Fruit fly (Drosophila melanogaster) whole organism, embryonic: Measurements from ENCODE around the gene CG10132.

Experiments
- CG11398 ChIP-seq: fragments of 200-800 bp; sonication (Bioruptor generic); optimal IDR thresholded peaks from 2 replicates; lab custom pipeline; 2016; ENCODE audit warnings: missing biosample characterization, missing genetic modification characterization
- CG12104 ChIP-seq: fragments of 200-800 bp; sonication (Bioruptor generic); optimal IDR thresholded peaks from 3 replicates; lab custom pipeline; 2016; ENCODE audit warnings: missing biosample characterization, missing genetic modification characterization
- CG12155 ChIP-seq: fragments of 200-800 bp; sonication (Bioruptor generic); optimal IDR thresholded peaks from 3 replicates; lab custom pipeline; 2016; ENCODE audit warnings: missing biosample characterization, missing genetic modification characterization
- CG15696 ChIP-seq: fragments of 200-800 bp; sonication (Bioruptor generic); optimal IDR thresholded peaks from 2 replicates; lab custom pipeline; 2019; ENCODE audit warnings: missing biosample characterization, mild to moderate bottlenecking, missing genetic modification characterization, moderate library complexity
- CG17802 ChIP-seq: fragments of 200-800 bp; sonication (Bioruptor generic); optimal IDR thresholded peaks from 2 replicates; lab custom pipeline; 2018; ENCODE audit warnings: missing biosample characterization, mild to moderate bottlenecking, missing genetic modification characterization, moderate library complexity
- CG17829 ChIP-seq: fragments of 200-800 bp; optimal IDR thresholded peaks from 2 replicates; lab custom pipeline; 2019; ENCODE audit warnings: missing biosample characterization, mild to moderate bottlenecking, missing genetic modification characterization, moderate library complexity
- CG2199 ChIP-seq: fragments of 200-800 bp; sonication (Bioruptor generic); IDR thresholded peaks from 3 replicates; pipeline ENCODE4 v1.3.6; 2022; ENCODE audit warnings: missing biosample characterization, missing genetic modification characterization
- CG2678 ChIP-seq: fragments of 200-800 bp; sonication (Bioruptor generic); optimal IDR thresholded peaks from 3 replicates; lab custom pipeline; 2019; ENCODE audit warnings: missing biosample characterization, mild to moderate bottlenecking, missing genetic modification characterization, moderate library complexity
- CG30431 ChIP-seq: fragments of 200-800 bp; sonication (Bioruptor generic); optimal IDR thresholded peaks from 2 replicates; lab custom pipeline; 2017; ENCODE audit warnings: missing biosample characterization, missing genetic modification characterization
- CG3407 ChIP-seq: fragments of 200-800 bp; sonication (Bioruptor generic); optimal IDR thresholded peaks from 2 replicates; lab custom pipeline; 2018; ENCODE audit warnings: missing biosample characterization, mild to moderate bottlenecking, missing genetic modification characterization
- CG34376 ChIP-seq: fragments of 200-800 bp; sonication (Bioruptor generic); optimal IDR thresholded peaks from 2 replicates; lab custom pipeline; 2018; ENCODE audit warnings: missing biosample characterization, mild to moderate bottlenecking, missing genetic modification characterization
- CG34422 ChIP-seq: fragments of 200-800 bp; sonication (Bioruptor generic); IDR thresholded peaks from 3 replicates; pipeline ENCODE4 v1.3.6; 2022; ENCODE audit warnings: missing biosample characterization, missing genetic modification characterization
- CG3995 ChIP-seq: fragments of 200-800 bp; sonication (Bioruptor generic); optimal IDR thresholded peaks from 3 replicates; lab custom pipeline; 2016; ENCODE audit warnings: missing biosample characterization, missing genetic modification characterization
- CG4820 ChIP-seq: fragments of 200-800 bp; sonication (Bioruptor generic); optimal IDR thresholded peaks from 3 replicates; lab custom pipeline; 2016; ENCODE audit warnings: missing biosample characterization, missing genetic modification characterization
- CG6254 ChIP-seq: fragments of 200-800 bp; sonication (Bioruptor generic); optimal IDR thresholded peaks from 3 replicates; lab custom pipeline; 2017; ENCODE audit warnings: mild to moderate bottlenecking, missing biosample characterization, missing genetic modification reagents, missing genetic modification characterization
- CG6854 ChIP-seq: fragments of 200-800 bp; sonication (Bioruptor generic); optimal IDR thresholded peaks from 3 replicates; lab custom pipeline; 2017; ENCODE audit warnings: missing biosample characterization, mild to moderate bottlenecking, missing genetic modification characterization
- CG8089 ChIP-seq: fragments of 200-800 bp; sonication (Bioruptor generic); optimal IDR thresholded peaks from 3 replicates; lab custom pipeline; 2016; ENCODE audit warnings: missing biosample characterization, missing genetic modification characterization
- CG9727 ChIP-seq: fragments of 200-800 bp; sonication (Bioruptor generic); optimal IDR thresholded peaks from 3 replicates; lab custom pipeline; 2017; ENCODE audit warnings: missing biosample characterization, mild to moderate bottlenecking, missing genetic modification characterization
- D19B ChIP-seq: fragments of 200-800 bp; sonication (Bioruptor generic); optimal IDR thresholded peaks from 2 replicates; lab custom pipeline; 2017; ENCODE audit warnings: missing biosample characterization, mild to moderate bottlenecking, missing genetic modification characterization
- Gug ChIP-seq: fragments of 200-800 bp; sonication (Bioruptor generic); IDR thresholded peaks from 4 replicates; pipeline ENCODE4 v1.3.6; 2022; ENCODE audit warnings: missing biosample characterization, missing genetic modification characterization
- H2.0 ChIP-seq: fragments of 200-800 bp; sonication (Bioruptor generic); IDR thresholded peaks from 2 replicates; pipeline ENCODE4 v1.3.6; 2022; ENCODE audit warnings: missing biosample characterization, missing genetic modification characterization
- HmgD ChIP-seq: fragments of 200-800 bp; sonication (Bioruptor generic); optimal IDR thresholded peaks from 3 replicates; lab custom pipeline; 2016; ENCODE audit warnings: missing biosample characterization, missing genetic modification characterization
- HmgZ ChIP-seq: fragments of 200-800 bp; sonication (Bioruptor generic); optimal IDR thresholded peaks from 2 replicates; lab custom pipeline; 2018; ENCODE audit warnings: missing biosample characterization, mild to moderate bottlenecking, missing genetic modification characterization
- NFAT ChIP-seq: fragments of 200-800 bp; sonication (Bioruptor generic); IDR thresholded peaks from 2 replicates; pipeline ENCODE4 v1.3.6; 2022; ENCODE audit warnings: missing biosample characterization, missing genetic modification characterization
- Trl ChIP-seq, 3 experiments: fragments of >200 bp in 2 of 3; fragments of 200-800 bp in 1 of 3; sonication (Bioruptor generic) in 1 of 3; optimal IDR thresholded peaks; 2 replicates in 1 of 3; 3 replicates in 2 of 3; lab custom pipeline; 2016 to 2017; ENCODE audit warnings: missing biosample characterization in 1 of 3, missing genetic modification characterization in 1 of 3
- YL-1 ChIP-seq: fragments of 200-800 bp; sonication (Bioruptor generic); optimal IDR thresholded peaks from 3 replicates; lab custom pipeline; 2017; ENCODE audit warnings: missing biosample characterization, mild to moderate bottlenecking, missing genetic modification characterization
- ab ChIP-seq: fragments of 200-800 bp; sonication (Bioruptor generic); optimal IDR thresholded peaks from 2 replicates; lab custom pipeline; 2016; ENCODE audit warnings: missing biosample characterization, missing genetic modification characterization
- ap ChIP-seq: fragments of 200-800 bp; sonication (Bioruptor generic); IDR thresholded peaks from 2 replicates; pipeline ENCODE4 v1.3.6; 2022; ENCODE audit warnings: missing biosample characterization, missing genetic modification characterization
- bbx ChIP-seq: fragments of 200-800 bp; sonication (Bioruptor generic); IDR thresholded peaks from 2 replicates; pipeline ENCODE4 v1.3.6; 2022; ENCODE audit warnings: missing biosample characterization, missing genetic modification characterization; ENCODE audit not compliant: partially characterized antibody
- chif ChIP-seq, 2 experiments: fragments of 200-800 bp; sonication (Bioruptor generic); optimal IDR thresholded peaks; 3 replicates each; lab custom pipeline; 2016; ENCODE audit warnings: missing biosample characterization in 2 of 2, missing genetic modification characterization in 2 of 2
- ci ChIP-seq: fragments of 200-800 bp; sonication (Bioruptor generic); IDR thresholded peaks from 3 replicates; pipeline ENCODE4 v1.3.6; 2022; ENCODE audit warnings: missing biosample characterization, missing genetic modification characterization
- corto ChIP-seq: fragments of 200-800 bp; sonication (Bioruptor generic); optimal IDR thresholded peaks from 2 replicates; lab custom pipeline; 2016; ENCODE audit warnings: missing biosample characterization, mild to moderate bottlenecking, missing genetic modification characterization, moderate library complexity
- dysf ChIP-seq: fragments of 200-800 bp; sonication (Bioruptor generic); IDR thresholded peaks from 3 replicates; pipeline ENCODE4 v1.3.6; 2022; ENCODE audit warnings: missing biosample characterization, missing genetic modification characterization
- ewg ChIP-seq: fragments of 200-800 bp; sonication (Bioruptor generic); optimal IDR thresholded peaks from 3 replicates; lab custom pipeline; 2017; ENCODE audit warnings: mild to moderate bottlenecking, missing biosample characterization, missing genetic modification reagents, missing genetic modification characterization
- fd102C ChIP-seq: fragments of 200-800 bp; sonication (Bioruptor generic); optimal IDR thresholded peaks from 2 replicates; lab custom pipeline; 2018; ENCODE audit warnings: missing biosample characterization, mild to moderate bottlenecking, missing genetic modification characterization, moderate library complexity
- fd96Cb ChIP-seq: fragments of 200-800 bp; sonication (Bioruptor generic); optimal IDR thresholded peaks from 2 replicates; lab custom pipeline; 2018; ENCODE audit warnings: missing biosample characterization, mild to moderate bottlenecking, missing genetic modification characterization, moderate library complexity
- ftz-f1 ChIP-seq: fragments of 200-800 bp; sonication (Bioruptor generic); optimal IDR thresholded peaks from 2 replicates; lab custom pipeline; 2016; ENCODE audit warnings: missing biosample characterization, missing genetic modification characterization
- gsb ChIP-seq: fragments of 200-800 bp; sonication (Bioruptor generic); IDR thresholded peaks from 2 replicates; pipeline ENCODE4 v1.3.6; 2022; ENCODE audit warnings: missing biosample characterization, missing genetic modification characterization
- ind ChIP-seq: fragments of 200-800 bp; sonication (Bioruptor generic); optimal IDR thresholded peaks from 3 replicates; lab custom pipeline; 2016; ENCODE audit warnings: missing biosample characterization, missing genetic modification characterization
- nom ChIP-seq: fragments of 200-800 bp; sonication (Bioruptor generic); optimal IDR thresholded peaks from 2 replicates; lab custom pipeline; 2017; ENCODE audit warnings: missing biosample characterization, missing genetic modification characterization, mild to moderate bottlenecking, moderate library complexity, missing genetic modification reagents
- pan ChIP-seq, 4 experiments: fragments of >200 bp in 3 of 4; fragments of 200-800 bp in 1 of 4; sonication (Bioruptor generic) in 1 of 4; optimal IDR thresholded peaks in 3 of 4; IDR thresholded peaks in 1 of 4; 2 replicates each; pipeline versions ENCODE4 v1.3.6 to Lab custom; 2017 to 2022; ENCODE audit warnings: missing biosample characterization in 2 of 4, missing genetic modification characterization in 2 of 4, mixed read lengths in 1 of 4
- phol ChIP-seq: fragments of 200-800 bp; sonication (Bioruptor generic); optimal IDR thresholded peaks from 3 replicates; lab custom pipeline; 2018; ENCODE audit warnings: missing biosample characterization, mild to moderate bottlenecking, missing genetic modification characterization, moderate library complexity
- prd ChIP-seq, 3 experiments: fragments of >200 bp in 2 of 3; fragments of 200-800 bp in 1 of 3; sonication (Bioruptor generic) in 1 of 3; optimal IDR thresholded peaks in 2 of 3; IDR thresholded peaks in 1 of 3; 2 replicates in 2 of 3; 3 replicates in 1 of 3; pipeline versions ENCODE4 v1.3.6 to Lab custom; 2017 to 2022; ENCODE audit warnings: missing biosample characterization in 1 of 3, missing genetic modification characterization in 1 of 3
- ranshi ChIP-seq: fragments of 200-800 bp; sonication (Bioruptor generic); IDR thresholded peaks from 2 replicates; pipeline ENCODE4 v1.3.6; 2022; ENCODE audit warnings: missing biosample characterization, missing genetic modification characterization
- rib ChIP-seq: fragments of 200-800 bp; sonication (Bioruptor generic); IDR thresholded peaks from 2 replicates; pipeline ENCODE4 v1.3.6; 2022; ENCODE audit warnings: missing biosample characterization, missing genetic modification characterization
- run ChIP-seq: fragments of 200-800 bp; sonication (Bioruptor generic); optimal IDR thresholded peaks from 3 replicates; lab custom pipeline; 2018; ENCODE audit warnings: missing biosample characterization, mild to moderate bottlenecking, missing genetic modification characterization
- shn ChIP-seq: fragments of 200-800 bp; sonication (Bioruptor generic); optimal IDR thresholded peaks from 3 replicates; lab custom pipeline; 2016; ENCODE audit warnings: missing biosample characterization, missing genetic modification characterization

Gene CG10132

dm6 chr2L:19546869-19547710 lies 28.5 kb downstream of the CG10132 start, which contains the start of gene CG10337 (continued):
- TF ChIP-seq Gug (GFP tag; lab: Robert Waterston, UW) (no peak), CG6854 (GFP tag; lab: Kevin White, UChicago) (peak; percentile 64), H2.0 (no peak), CG8089 (no peak), bbx (GFP tag; lab: Robert Waterston, UW) (no peak), ranshi (0 out of 2 replicates have a peak, but pooled peaks have one; percentile 11), CG12104 (peak; percentile 7), CG11398 (GFP tag; lab: Kevin White, UChicago) (peak; percentile 31), CG9727 (GFP tag; lab: Kevin White, UChicago) (peak; percentile 57), CG2199 (GFP tag; lab: Robert Waterston, UW) (peak; percentile 64; the same call in 1 of the 3 replicates), run (tag; lab: Kevin White, UChicago) (no peak), CG17802 (tag; lab: Kevin White, UChicago) (no peak), phol (tag; lab: Kevin White, UChicago) (peak; percentile 29), rib (GFP tag; lab: Robert Waterston, UW) (peak; percentile 83), CG34422 (GFP tag; lab: Robert Waterston, UW) (no peak), CG6254 (GFP tag; lab: Kevin White, UChicago) (no peak), CG30431 (GFP tag; lab: Kevin White, UChicago) (no peak), CG12155 (GFP tag; lab: Kevin White, UChicago) (peak; percentile 16), HmgD (GFP tag; lab: Kevin White, UChicago) (no peak), dysf (peak; percentile 55; the same call in 1 of the 3 replicates), ap (no peak), CG4820 (peak; percentile 7), CG15696 (tag; lab: Kevin White, UChicago) (peak; percentile 19), shn (peak; percentile 13), fd96Cb (tag; lab: Kevin White, UChicago) (peak; percentile 4), fd102C (GFP tag; lab: Kevin White, UChicago) (no peak), CG34376 (GFP tag; lab: Kevin White, UChicago) (peak; percentile 54), prd (optimal IDR thresholded peaks at IDR 0.05; lab: Kevin White, UChicago) (no peak), prd (GFP tag; IDR thresholded peaks at IDR 0.05; lab: Robert Waterston, UW) (no peak; the same call in 2 of the 3 replicates), CG3995 (GFP tag; lab: Kevin White, UChicago) (peak; percentile 83), ci (GFP tag; lab: Robert Waterston, UW) (no peak; the same call in 2 of the 3 replicates), ab (GFP tag; lab: Kevin White, UChicago) (no peak), Trl (optimal IDR thresholded peaks at IDR 0.05; lab: Kevin White, UChicago) (peak in 1 of 2 experiments; percentile 1), Trl (GFP tag; optimal IDR thresholded peaks at IDR 0.05; lab: Kevin White, UChicago) (no peak), pan (optimal IDR thresholded peaks at IDR 0.05; lab: Kevin White, UChicago) (no peak), pan (GFP tag; optimal IDR thresholded peaks at IDR 0.05 in 1 of 2, IDR thresholded peaks at IDR 0.05 in 1 of 2) (peak in 1 of 2 experiments; percentile 36), nom (peak; percentile 79), CG17829 (peak; percentile 5), ewg (GFP tag; lab: Kevin White, UChicago) (peak; percentile 5), YL-1 (GFP tag; lab: Kevin White, UChicago) (peak; percentile 34), ind (no peak), chif (GFP tag; optimal IDR thresholded peaks at IDR 0.05; lab: Kevin White, UChicago) (no peak), CG3407 (no peak), D19B (GFP tag; lab: Kevin White, UChicago) (peak; percentile 36), NFAT (no peak), CG2678 (tag; lab: Kevin White, UChicago) (peak; percentile 73), gsb (GFP tag; lab: Robert Waterston, UW) (no peak; the same call in 1 of the 2 replicates), corto (GFP tag; lab: Kevin White, UChicago) (no peak), ftz-f1 (GFP tag; lab: Kevin White, UChicago) (peak; percentile 61), HmgZ (tag; lab: Kevin White, UChicago) (peak; percentile 18)
